Worm (Caenorhabditis elegans): ENCODE measurements around the gene hpk-1.

Gene hpk-1

ce11 chrX:4222200-4222599, 5.1 kb upstream of the hpk-1 start:
- TF ChIP-seq nhr-237 (tag; optimal IDR thresholded peaks at IDR 0.05) (no peak), fos-1 (tag; optimal IDR thresholded peaks at IDR 0.05) (peak; percentile 74), elt-3 (tag; optimal IDR thresholded peaks at IDR 0.05) (no peak), mab-5 (tag; optimal IDR thresholded peaks at IDR 0.05) (no peak), lsy-2 (tag; optimal IDR thresholded peaks at IDR 0.05) (peak in 1 of 2 experiments; percentile 68), C34F6.9 (tag; optimal IDR thresholded peaks at IDR 0.05) (peak; percentile 14)

ce11 chrX:4219487-4219886, 2.4 kb upstream of the hpk-1 start:
- TF ChIP-seq ceh-82 (tag; optimal IDR thresholded peaks at IDR 0.05) (no peak), C34F6.9 (tag; optimal IDR thresholded peaks at IDR 0.05) (peak; percentile 10), lin-39 (tag; optimal IDR thresholded peaks at IDR 0.05) (no peak), elt-3 (tag; optimal IDR thresholded peaks at IDR 0.05) (no peak), R02D3.7 (tag; optimal IDR thresholded peaks at IDR 0.05) (no peak), unc-39 (tag; optimal IDR thresholded peaks at IDR 0.05) (no peak), mdl-1 (tag; optimal IDR thresholded peaks at IDR 0.05) (no peak), nhr-129 (tag; optimal IDR thresholded peaks at IDR 0.05) (peak; percentile 48), nhr-12 (tag; optimal IDR thresholded peaks at IDR 0.05) (no peak), nhr-10 (tag; optimal IDR thresholded peaks at IDR 0.05) (no peak), egl-27 (tag; optimal IDR thresholded peaks at IDR 0.05) (no peak), lsy-2 (tag; optimal IDR thresholded peaks at IDR 0.05) (peak in 1 of 2 experiments; percentile 5), nhr-77 (tag; optimal IDR thresholded peaks at IDR 0.05) (no peak), lin-11 (tag; optimal IDR thresholded peaks at IDR 0.05) (no peak), F13H6.1 (tag; optimal IDR thresholded peaks at IDR 0.05) (no peak), unc-62 (GFP tag; optimal IDR thresholded peaks at IDR 0.05) (no peak), crh-2 (tag; optimal IDR thresholded peaks at IDR 0.05) (peak; percentile 5)

DNA sequence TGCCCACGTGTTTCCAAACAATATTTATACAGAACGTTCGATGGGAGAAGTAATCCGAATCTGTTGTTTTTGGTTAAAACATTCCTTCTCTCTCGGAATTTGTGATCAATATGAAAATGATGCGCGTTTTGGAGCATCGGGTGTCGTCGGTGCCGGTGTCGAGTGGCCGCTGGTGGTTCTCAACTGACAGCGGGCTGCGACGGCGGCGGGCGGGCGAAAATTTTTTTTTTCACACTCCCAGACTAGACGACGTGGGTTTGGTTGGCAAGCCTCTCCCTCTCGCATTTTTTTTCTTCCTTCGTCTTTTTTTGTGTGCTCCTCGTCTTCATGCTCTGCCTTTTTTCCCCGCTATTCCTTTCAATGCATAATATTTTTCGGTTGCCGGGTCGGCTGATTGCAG, 1.1 kb upstream of the hpk-1 start, which contains the start of gene W01H2.2:
Gene W01H2.2 (minus strand): TSS at position 285 of the 400 bp plus-strand sequence.
- TF ChIP-seq crh-2 (tag; optimal IDR thresholded peaks at IDR 0.05): peak; percentile 7
- TF ChIP-seq unc-55 (GFP tag; optimal IDR thresholded peaks at IDR 0.05): peak; percentile 8
- no peak for TF ChIP-seq elt-3 (tag; optimal IDR thresholded peaks at IDR 0.05)

DNA sequence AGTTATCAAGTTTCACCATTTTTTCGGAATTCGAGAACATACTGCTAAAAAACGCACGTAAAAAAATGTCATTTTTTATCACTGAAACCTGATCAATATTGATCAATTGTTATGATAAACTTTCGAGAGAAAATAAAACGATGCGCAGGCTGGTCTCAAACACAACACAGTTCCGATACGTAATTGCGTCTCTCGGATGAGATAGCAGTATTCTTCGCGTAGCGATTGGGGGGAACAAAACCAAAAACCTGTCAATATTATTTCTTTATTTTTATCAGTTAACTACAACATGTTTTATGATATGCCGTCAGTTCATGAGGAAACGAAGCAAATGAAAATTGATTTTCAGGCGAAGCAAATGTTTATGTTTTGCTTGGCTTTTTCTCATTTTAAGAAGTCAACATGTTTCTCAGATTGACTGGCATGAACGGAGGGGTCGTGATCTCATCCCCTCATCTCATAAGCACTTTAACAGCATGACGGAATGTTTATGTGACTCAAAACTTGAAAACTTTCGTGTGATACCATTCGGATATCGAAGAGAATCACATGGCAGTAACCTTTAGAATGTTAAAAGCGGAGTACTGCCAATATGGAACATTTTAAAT, 1.5 kb downstream of the hpk-1 start:
- TF ChIP-seq sma-9 (GFP tag; optimal IDR thresholded peaks at IDR 0.05) (peak; percentile 13), sma-9 (tag; optimal IDR thresholded peaks at IDR 0.05) (no peak), ceh-16 (tag; optimal IDR thresholded peaks at IDR 0.05) (no peak), skn-1 (tag; optimal IDR thresholded peaks at IDR 0.05) (no peak), nhr-6 (tag; optimal IDR thresholded peaks at IDR 0.05) (no peak), mbf-1 (tag; optimal IDR thresholded peaks at IDR 0.05) (no peak), egl-27 (tag; optimal IDR thresholded peaks at IDR 0.05) (no peak), blmp-1 (tag; optimal IDR thresholded peaks at IDR 0.05; ENCODE audit: insufficient read depth) (no peak), aly-2 (tag; optimal IDR thresholded peaks at IDR 0.05) (no peak), C34F6.9 (tag; optimal IDR thresholded peaks at IDR 0.05) (no peak), lin-39 (tag; optimal IDR thresholded peaks at IDR 0.05) (no peak), nhr-11 (tag; optimal IDR thresholded peaks at IDR 0.05) (no peak), nhr-129 (tag; optimal IDR thresholded peaks at IDR 0.05) (no peak), mab-5 (tag; optimal IDR thresholded peaks at IDR 0.05) (no peak), fos-1 (tag; optimal IDR thresholded peaks at IDR 0.05) (peak; percentile 37), lsy-2 (tag; optimal IDR thresholded peaks at IDR 0.05) (no peak), snpc-4 (tag; optimal IDR thresholded peaks at IDR 0.05) (no peak), sem-4 (tag; optimal IDR thresholded peaks at IDR 0.05) (no peak), gmeb-1 (tag; optimal IDR thresholded peaks at IDR 0.05) (peak; percentile 23), nhr-10 (tag; optimal IDR thresholded peaks at IDR 0.05) (no peak), peb-1 (tag; optimal IDR thresholded peaks at IDR 0.05) (no peak), ztf-1 (GFP tag; conservative IDR thresholded peaks at IDR 0.05) (no peak), nhr-21 (tag; optimal IDR thresholded peaks at IDR 0.05) (no peak), nhr-237 (tag; optimal IDR thresholded peaks at IDR 0.05) (no peak), sma-3 (GFP tag; optimal IDR thresholded peaks at IDR 0.05) (no peak), elt-3 (tag; optimal IDR thresholded peaks at IDR 0.05) (no peak)

All from whole organism, L2 larva.